Fruit fly (Drosophila melanogaster) whole organism, embryonic: ENCODE measurements around the gene CG13026.

Experiments
- Atf3 ChIP-seq: fragments of 200-800 bp; sonication (Bioruptor generic); optimal IDR thresholded peaks from 3 replicates; lab custom pipeline; 2016; ENCODE audit warnings: missing biosample characterization, missing genetic modification characterization
- B-H2 ChIP-seq: fragments of 200-800 bp; sonication (Bioruptor generic); optimal IDR thresholded peaks from 2 replicates; lab custom pipeline; 2018; ENCODE audit warnings: missing biosample characterization, mild to moderate bottlenecking, missing genetic modification characterization
- BtbVII ChIP-seq: fragments of 200-800 bp; sonication (Bioruptor generic); optimal IDR thresholded peaks from 3 replicates; lab custom pipeline; 2017; ENCODE audit warnings: missing biosample characterization, mild to moderate bottlenecking, missing genetic modification characterization
- CG10209 ChIP-seq: fragments of 200-800 bp; sonication (Bioruptor generic); optimal IDR thresholded peaks from 3 replicates; lab custom pipeline; 2017; ENCODE audit warnings: missing biosample characterization, mild to moderate bottlenecking, missing genetic modification characterization, missing genetic modification reagents
- CG10267 ChIP-seq: fragments of 200-800 bp; sonication (Bioruptor generic); optimal IDR thresholded peaks from 2 replicates; lab custom pipeline; 2018; ENCODE audit warnings: missing biosample characterization, mild to moderate bottlenecking, missing genetic modification characterization, moderate library complexity
- CG11456 ChIP-seq: fragments of 200-800 bp; sonication (Bioruptor generic); IDR thresholded peaks from 3 replicates; pipeline ENCODE4 v1.3.6; 2022; ENCODE audit warnings: missing biosample characterization, missing genetic modification characterization
- CG11723 ChIP-seq: fragments of 200-800 bp; sonication (Bioruptor generic); optimal IDR thresholded peaks from 2 replicates; lab custom pipeline; 2017; ENCODE audit warnings: missing biosample characterization, mild to moderate bottlenecking, missing genetic modification characterization
- CG12769 ChIP-seq: fragments of 200-800 bp; sonication (Bioruptor generic); optimal IDR thresholded peaks from 2 replicates; lab custom pipeline; 2019; ENCODE audit warnings: missing biosample characterization, mild to moderate bottlenecking, missing genetic modification characterization, moderate library complexity
- CG14014 ChIP-seq: fragments of 200-800 bp; sonication (Bioruptor generic); IDR thresholded peaks from 2 replicates; pipeline ENCODE4 v1.3.6; 2022; ENCODE audit warnings: missing biosample characterization, missing genetic modification characterization
- CG15696 ChIP-seq: fragments of 200-800 bp; sonication (Bioruptor generic); optimal IDR thresholded peaks from 2 replicates; lab custom pipeline; 2019; ENCODE audit warnings: missing biosample characterization, mild to moderate bottlenecking, missing genetic modification characterization, moderate library complexity
- CG16779 ChIP-seq: fragments of 200-800 bp; sonication (Bioruptor generic); IDR thresholded peaks from 2 replicates; pipeline ENCODE4 v1.3.6; 2022; ENCODE audit warnings: missing biosample characterization, missing genetic modification characterization
- CG16815 ChIP-seq: fragments of 200-800 bp; sonication (Bioruptor generic); optimal IDR thresholded peaks from 3 replicates; lab custom pipeline; 2017; ENCODE audit warnings: missing biosample characterization, mild to moderate bottlenecking, missing genetic modification characterization
- CG17328 ChIP-seq: fragments of 200-800 bp; sonication (Bioruptor generic); IDR thresholded peaks from 2 replicates; pipeline ENCODE4 v1.3.6; 2022; ENCODE audit warnings: missing biosample characterization, missing genetic modification characterization
- CG17361 ChIP-seq: fragments of 200-800 bp; sonication (Bioruptor generic); IDR thresholded peaks from 3 replicates; pipeline ENCODE4 v1.3.6; 2022; ENCODE audit warnings: missing biosample characterization, missing genetic modification characterization
- CG17829 ChIP-seq: fragments of 200-800 bp; optimal IDR thresholded peaks from 2 replicates; lab custom pipeline; 2019; ENCODE audit warnings: missing biosample characterization, mild to moderate bottlenecking, missing genetic modification characterization, moderate library complexity
- CG1832 ChIP-seq: fragments of 200-800 bp; sonication (Bioruptor generic); optimal IDR thresholded peaks from 2 replicates; lab custom pipeline; 2017; ENCODE audit warnings: missing biosample characterization, mild to moderate bottlenecking, missing genetic modification characterization, inconsistent platforms
- CG2116 ChIP-seq: fragments of 200-800 bp; sonication (Bioruptor generic); optimal IDR thresholded peaks from 3 replicates; lab custom pipeline; 2018; ENCODE audit warnings: missing biosample characterization, mild to moderate bottlenecking, missing genetic modification characterization
- CG33557 ChIP-seq: fragments of 200-800 bp; sonication (Bioruptor generic); optimal IDR thresholded peaks from 2 replicates; lab custom pipeline; 2019; ENCODE audit warnings: missing biosample characterization, mild to moderate bottlenecking, missing genetic modification characterization, moderate library complexity
- CG34422 ChIP-seq: fragments of 200-800 bp; sonication (Bioruptor generic); IDR thresholded peaks from 3 replicates; pipeline ENCODE4 v1.3.6; 2022; ENCODE audit warnings: missing biosample characterization, missing genetic modification characterization
- CG5180 ChIP-seq: fragments of 200-800 bp; sonication (Bioruptor generic); optimal IDR thresholded peaks from 3 replicates; lab custom pipeline; 2017; ENCODE audit warnings: missing biosample characterization, missing genetic modification characterization, mild to moderate bottlenecking, moderate library complexity, missing genetic modification reagents
- CG5245 ChIP-seq: fragments of 200-800 bp; sonication (Bioruptor generic); optimal IDR thresholded peaks from 3 replicates; lab custom pipeline; 2016; ENCODE audit warnings: missing biosample characterization, missing genetic modification characterization
- CG8924 ChIP-seq: fragments of 200-800 bp; optimal IDR thresholded peaks from 3 replicates; lab custom pipeline; 2019; ENCODE audit warnings: missing biosample characterization, mild to moderate bottlenecking, missing genetic modification characterization, moderate library complexity
- CG9932 ChIP-seq: fragments of 200-800 bp; sonication (Bioruptor generic); IDR thresholded peaks from 2 replicates; pipeline ENCODE4 v1.3.6; 2022; ENCODE audit warnings: missing biosample characterization, missing genetic modification characterization
- CTCF ChIP-seq: fragments of 200-800 bp; sonication (Bioruptor generic); optimal IDR thresholded peaks from 2 replicates; lab custom pipeline; 2017; ENCODE audit warnings: missing biosample characterization, mild to moderate bottlenecking, missing genetic modification characterization, moderate library complexity
- Eip74EF ChIP-seq, 2 experiments: fragments of 200-800 bp in 1 of 2; fragments of >200 bp in 1 of 2; sonication (Bioruptor generic) in 1 of 2; optimal IDR thresholded peaks; 2 replicates each; lab custom pipeline; 2017 to 2019; ENCODE audit warnings: missing biosample characterization in 2 of 2, missing genetic modification characterization in 2 of 2, mild to moderate bottlenecking in 1 of 2, moderate library complexity in 1 of 2
- Fer3 ChIP-seq: fragments of 200-800 bp; sonication (Bioruptor generic); optimal IDR thresholded peaks from 2 replicates; lab custom pipeline; 2018; ENCODE audit warnings: missing biosample characterization, mild to moderate bottlenecking, missing genetic modification characterization, moderate library complexity
- HLH3B ChIP-seq: fragments of 200-800 bp; sonication (Bioruptor generic); IDR thresholded peaks from 2 replicates; pipeline ENCODE4 v1.3.6; 2022; ENCODE audit warnings: missing biosample characterization, missing genetic modification characterization
- Mrtf ChIP-seq: fragments of 200-800 bp; sonication (Bioruptor generic); IDR thresholded peaks from 3 replicates; pipeline ENCODE4 v1.3.6; 2022; ENCODE audit warnings: missing biosample characterization, missing genetic modification characterization
- Oli ChIP-seq: fragments of 200-800 bp; sonication (Bioruptor generic); optimal IDR thresholded peaks from 2 replicates; lab custom pipeline; 2018; ENCODE audit warnings: missing biosample characterization, mild to moderate bottlenecking, missing genetic modification characterization, moderate library complexity
- Sin3A ChIP-seq: fragments of >200 bp; optimal IDR thresholded peaks from 2 replicates; lab custom pipeline; 2018
- Trl ChIP-seq, 3 experiments: fragments of >200 bp in 2 of 3; fragments of 200-800 bp in 1 of 3; sonication (Bioruptor generic) in 1 of 3; optimal IDR thresholded peaks; 2 replicates in 1 of 3; 3 replicates in 2 of 3; lab custom pipeline; 2016 to 2017; ENCODE audit warnings: missing biosample characterization in 1 of 3, missing genetic modification characterization in 1 of 3
- Usf ChIP-seq: fragments of 200-800 bp; sonication (Bioruptor generic); optimal IDR thresholded peaks from 2 replicates; lab custom pipeline; 2017; ENCODE audit warnings: missing genotype, missing biosample characterization, missing genetic modification characterization
- chm ChIP-seq: fragments of 200-800 bp; sonication (Bioruptor generic); IDR thresholded peaks from 2 replicates; pipeline ENCODE4 v1.3.6; 2022; ENCODE audit warnings: missing biosample characterization, missing genetic modification characterization
- eyg ChIP-seq: fragments of 200-800 bp; sonication (Bioruptor generic); optimal IDR thresholded peaks from 3 replicates; lab custom pipeline; 2016; ENCODE audit warnings: missing biosample characterization, missing genetic modification characterization
- fd102C ChIP-seq: fragments of 200-800 bp; sonication (Bioruptor generic); optimal IDR thresholded peaks from 2 replicates; lab custom pipeline; 2018; ENCODE audit warnings: missing biosample characterization, mild to moderate bottlenecking, missing genetic modification characterization, moderate library complexity
- ftz-f1 ChIP-seq: fragments of 200-800 bp; sonication (Bioruptor generic); optimal IDR thresholded peaks from 2 replicates; lab custom pipeline; 2016; ENCODE audit warnings: missing biosample characterization, missing genetic modification characterization
- gfzf ChIP-seq: fragments of 200-800 bp; sonication (Bioruptor generic); optimal IDR thresholded peaks from 2 replicates; lab custom pipeline; 2016; ENCODE audit warnings: missing biosample characterization, mild to moderate bottlenecking, missing genetic modification characterization, moderate library complexity
- h ChIP-seq: fragments of >200 bp; optimal IDR thresholded peaks from 2 replicates; lab custom pipeline; 2017
- hbn ChIP-seq: fragments of 200-800 bp; sonication (Bioruptor generic); IDR thresholded peaks from 2 replicates; pipeline ENCODE4 v1.3.6; 2022; ENCODE audit warnings: missing biosample characterization, missing genetic modification characterization; ENCODE audit not compliant: partially characterized antibody
- lab ChIP-seq: fragments of 200-800 bp; sonication (Bioruptor generic); optimal IDR thresholded peaks from 3 replicates; lab custom pipeline; 2017; ENCODE audit warnings: missing biosample characterization, missing genetic modification characterization, mild to moderate bottlenecking, moderate library complexity, missing genetic modification reagents
- lbe ChIP-seq: fragments of 200-800 bp; sonication (Bioruptor generic); optimal IDR thresholded peaks from 2 replicates; lab custom pipeline; 2016; ENCODE audit warnings: missing biosample characterization, mild to moderate bottlenecking, missing genetic modification characterization
- lilli ChIP-seq: fragments of 200-800 bp; sonication (Bioruptor generic); optimal IDR thresholded peaks from 3 replicates; lab custom pipeline; 2016; ENCODE audit warnings: missing biosample characterization, missing genetic modification characterization
- nerfin-1 ChIP-seq: fragments of 200-800 bp; sonication (Bioruptor generic); optimal IDR thresholded peaks from 3 replicates; lab custom pipeline; 2019; ENCODE audit warnings: missing biosample characterization, mild to moderate bottlenecking, missing genetic modification characterization, moderate library complexity
- nmo ChIP-seq: fragments of 200-800 bp; sonication (Bioruptor generic); optimal IDR thresholded peaks from 2 replicates; lab custom pipeline; 2018; ENCODE audit warnings: missing biosample characterization, mild to moderate bottlenecking, missing genetic modification characterization, moderate library complexity
- nom ChIP-seq: fragments of 200-800 bp; sonication (Bioruptor generic); optimal IDR thresholded peaks from 2 replicates; lab custom pipeline; 2017; ENCODE audit warnings: missing biosample characterization, missing genetic modification characterization, mild to moderate bottlenecking, moderate library complexity, missing genetic modification reagents
- stc ChIP-seq: fragments of 200-800 bp; sonication (Bioruptor generic); IDR thresholded peaks from 2 replicates; pipeline ENCODE4 v1.3.6; 2022; ENCODE audit warnings: missing biosample characterization, missing genetic modification characterization
- trh ChIP-seq: fragments of 200-800 bp; sonication (Bioruptor generic); optimal IDR thresholded peaks from 2 replicates; lab custom pipeline; 2016; ENCODE audit warnings: missing biosample characterization, missing genetic modification characterization
- twi ChIP-seq: fragments of 200-800 bp; optimal IDR thresholded peaks from 2 replicates; lab custom pipeline; 2019; ENCODE audit warnings: missing biosample characterization, mild to moderate bottlenecking, missing genetic modification characterization, moderate library complexity
- unpg ChIP-seq: fragments of 200-800 bp; sonication (Bioruptor generic); optimal IDR thresholded peaks from 3 replicates; lab custom pipeline; 2018; ENCODE audit warnings: missing biosample characterization, mild to moderate bottlenecking, missing genetic modification characterization, moderate library complexity
- yki ChIP-seq: fragments of >200 bp; optimal IDR thresholded peaks from 3 replicates; lab custom pipeline; 2018
- zen ChIP-seq: fragments of 200-800 bp; sonication (Bioruptor generic); optimal IDR thresholded peaks from 3 replicates; lab custom pipeline; 2018; ENCODE audit warnings: missing biosample characterization, mild to moderate bottlenecking, missing genetic modification characterization, moderate library complexity

Gene CG13026

dm6 chr3L:16713446-16714192 lies 12.3 kb downstream of the CG13026 start (continued):
- no peak for TF ChIP-seq CG17829 (tag; lab: Kevin White, UChicago)
- no peak for TF ChIP-seq CG12769 (tag; lab: Kevin White, UChicago)
- no peak for TF ChIP-seq CG17328 (GFP tag; lab: Robert Waterston, UW)
- TF ChIP-seq twi (tag; lab: Kevin White, UChicago): peak; percentile 11
- TF ChIP-seq CG11456: no peak
- TF ChIP-seq fd102C (GFP tag; lab: Kevin White, UChicago): no peak
- TF ChIP-seq lilli (GFP tag; lab: Kevin White, UChicago): no peak
- TF ChIP-seq yki: no peak
- no peak for TF ChIP-seq CG14014 (GFP tag; lab: Robert Waterston, UW)
- TF ChIP-seq ftz-f1: no peak
- TF ChIP-seq nmo (GFP tag; lab: Kevin White, UChicago): no peak
- TF ChIP-seq Eip74EF (GFP tag; optimal IDR thresholded peaks at IDR 0.05; lab: Kevin White, UChicago): no peak
- no peak for TF ChIP-seq Sin3A (lab: Kevin White, UChicago)
- TF ChIP-seq hbn: peak; percentile 45
- TF ChIP-seq CG9932 (GFP tag; lab: Robert Waterston, UW): no peak; the same call in 1 of the 2 replicates
- no peak for TF ChIP-seq nerfin-1 (tag; lab: Kevin White, UChicago)
- no peak for TF ChIP-seq chm (GFP tag; lab: Robert Waterston, UW)
- no peak for TF ChIP-seq eyg
- no peak for TF ChIP-seq unpg (GFP tag; lab: Kevin White, UChicago)
- no peak for TF ChIP-seq CG10209 (GFP tag; lab: Kevin White, UChicago)
- no peak for TF ChIP-seq nom (GFP tag; lab: Kevin White, UChicago)
- TF ChIP-seq CG2116 (GFP tag; lab: Kevin White, UChicago): peak; percentile 65
- no peak for TF ChIP-seq CG15696
- no peak for TF ChIP-seq CG10267 (tag; lab: Kevin White, UChicago)
- TF ChIP-seq Usf (GFP tag; lab: Kevin White, UChicago): no peak
- TF ChIP-seq B-H2 (GFP tag; lab: Kevin White, UChicago): no peak
- peak; percentile 5 for TF ChIP-seq BtbVII (GFP tag; lab: Kevin White, UChicago)
- TF ChIP-seq CG8924 (tag; lab: Kevin White, UChicago): no peak
- TF ChIP-seq h (lab: Kevin White, UChicago): no peak
- TF ChIP-seq CG5245 (GFP tag; lab: Kevin White, UChicago): no peak
- no peak for TF ChIP-seq CG16779 (GFP tag; lab: Robert Waterston, UW)
- TF ChIP-seq Mrtf (GFP tag; lab: Robert Waterston, UW): no peak
- TF ChIP-seq CTCF (GFP tag; lab: Kevin White, UChicago): no peak
- TF ChIP-seq lab (GFP tag; lab: Kevin White, UChicago): no peak
- no peak for TF ChIP-seq gfzf
- TF ChIP-seq Oli (tag; lab: Kevin White, UChicago): no peak
- no peak for TF ChIP-seq CG5180 (GFP tag; lab: Kevin White, UChicago)
- no peak for TF ChIP-seq Fer3 (tag; lab: Kevin White, UChicago)
- TF ChIP-seq stc (GFP tag; lab: Robert Waterston, UW): no peak
- TF ChIP-seq trh (GFP tag; lab: Kevin White, UChicago): no peak
- no peak for TF ChIP-seq CG17361 (GFP tag; lab: Robert Waterston, UW)
- peak; percentile 59 to 68 for TF ChIP-seq Trl (optimal IDR thresholded peaks at IDR 0.05; lab: Kevin White, UChicago)
- no peak for TF ChIP-seq Trl (GFP tag; optimal IDR thresholded peaks at IDR 0.05; lab: Kevin White, UChicago)
- no peak for TF ChIP-seq HLH3B (GFP tag; lab: Robert Waterston, UW)
- no peak for TF ChIP-seq CG16815 (GFP tag; lab: Kevin White, UChicago)
- no peak for TF ChIP-seq CG1832 (GFP tag; lab: Kevin White, UChicago)
- TF ChIP-seq CG34422 (GFP tag; lab: Robert Waterston, UW): no peak; the same call in 2 of the 3 replicates
- no peak for TF ChIP-seq CG11723 (GFP tag; lab: Kevin White, UChicago)
- TF ChIP-seq Atf3 (GFP tag; lab: Kevin White, UChicago): no peak
- TF ChIP-seq lbe (GFP tag; lab: Kevin White, UChicago): no peak
- no peak for TF ChIP-seq CG33557 (GFP tag; lab: Kevin White, UChicago)
- no peak for TF ChIP-seq zen (tag; lab: Kevin White, UChicago)
